Worm (Caenorhabditis elegans) whole organism, L4/young adult: ENCODE results near the gene K01D12.15.

Experiments
- W03F9.2 ChIP-seq: fragments of 150-350 bp; optimal IDR thresholded peaks from 2 replicates; lab custom pipeline; 2014; ENCODE audit warnings: missing biosample characterization, missing genetic modification characterization
- dao-5 ChIP-seq: sonication (generic microtip); optimal IDR thresholded peaks from 2 replicates; lab custom pipeline; 2016; ENCODE audit warnings: missing genotype, missing genetic modification characterization, moderate library complexity, missing compliant biosample characterization
- him-1 ChIP-seq: sonication (generic microtip); optimal IDR thresholded peaks from 2 replicates; lab custom pipeline; 2016; ENCODE audit warnings: missing genotype, missing genetic modification reagents, missing genetic modification characterization, missing compliant biosample characterization

- TF ChIP-seq W03F9.2 (tag; lab: Kevin White, UChicago) (no peak), dao-5 (tag; lab: Kevin White, UChicago) (no peak), him-1 (tag; lab: Kevin White, UChicago) (no peak)
Observed at ce11 chrV:12386154-12386553, at the start of gene K01D12.15.
